Worm (Caenorhabditis elegans) whole organism, L4 larva: ENCODE measurements around the gene F19H6.6.

Experiments used
- D1046.2 ChIP-seq: fragments of 200-800 bp; sonication (Bioruptor generic); IDR thresholded peaks from 2 replicates; pipeline ENCODE4 v1.3.6; 2022; ENCODE audit warnings: missing genetic modification characterization, missing compliant biosample characterization
- F10B5.3 ChIP-seq: sonication (generic microtip); optimal IDR thresholded peaks from 2 replicates; lab custom pipeline; 2016; ENCODE audit warnings: mild to moderate bottlenecking, missing genetic modification characterization, missing compliant biosample characterization
- F26F4.8 ChIP-seq: fragments of 200-800 bp; sonication (Bioruptor generic); conservative IDR thresholded peaks from 2 replicates; pipeline ENCODE4 v1.3.6; 2022; ENCODE audit warnings: missing genetic modification characterization, missing compliant biosample characterization
- F44E2.7 ChIP-seq: fragments of 200-800 bp; sonication (Bioruptor generic); IDR thresholded peaks from 2 replicates; pipeline ENCODE4 v2.1.2; 2022; ENCODE audit warnings: missing genetic modification characterization, missing compliant biosample characterization
- R02D3.7 ChIP-seq: fragments of 150-350 bp; sonication (generic microtip); optimal IDR thresholded peaks from 3 replicates; lab custom pipeline; 2014; ENCODE audit warnings: missing biosample characterization, missing genetic modification characterization
- T20F7.1 ChIP-seq: fragments of 200-800 bp; sonication (Bioruptor generic); optimal IDR thresholded peaks from 2 replicates; lab custom pipeline; 2018; ENCODE audit warnings: mild to moderate bottlenecking, missing genetic modification characterization, missing compliant biosample characterization
- T26A8.4 ChIP-seq: fragments of 200-800 bp; sonication (Bioruptor generic); IDR thresholded peaks from 2 replicates; pipeline ENCODE4 v1.3.6; 2022; ENCODE audit warnings: missing genetic modification characterization, missing compliant biosample characterization
- Y5F2A.4 ChIP-seq: fragments of 200-800 bp; sonication (Bioruptor generic); optimal IDR thresholded peaks from 2 replicates; lab custom pipeline; 2018; ENCODE audit warnings: mild to moderate bottlenecking, missing genetic modification characterization, missing compliant biosample characterization
- Y75B8A.6 ChIP-seq: fragments of 200-800 bp; sonication (Bioruptor generic); IDR thresholded peaks from 2 replicates; pipeline ENCODE4 v1.3.6; 2022; ENCODE audit warnings: missing genetic modification reagents, missing genetic modification characterization, missing compliant biosample characterization
- ZK546.5 ChIP-seq, 2 experiments: sonication (generic microtip); optimal IDR thresholded peaks; 2 replicates each; lab custom pipeline; 2017; ENCODE audit warnings: missing biosample characterization in 2 of 2, missing genetic modification characterization in 2 of 2
- aly-2 ChIP-seq: sonication (generic microtip); optimal IDR thresholded peaks from 2 replicates; lab custom pipeline; 2018; ENCODE audit warnings: missing biosample characterization, missing genetic modification characterization
- ama-1 ChIP-seq: fragments of 150-350 bp; optimal IDR thresholded peaks from 2 replicates; lab custom pipeline; 2014; ENCODE audit warnings: inconsistent platforms, mixed read lengths
- ceh-20 ChIP-seq: fragments of 200-800 bp; sonication (Bioruptor generic); IDR thresholded peaks from 2 replicates; pipeline ENCODE4 v1.3.6; 2022; ENCODE audit warnings: missing genetic modification reagents, missing genetic modification characterization, missing compliant biosample characterization
- ceh-32 ChIP-seq: sonication (generic microtip); optimal IDR thresholded peaks from 2 replicates; lab custom pipeline; 2016; ENCODE audit warnings: mild to moderate bottlenecking, missing genetic modification characterization, missing compliant biosample characterization; ENCODE audit not compliant: poor library complexity
- ces-1 ChIP-seq: fragments of 150-350 bp; sonication (generic microtip); optimal IDR thresholded peaks from 4 replicates; lab custom pipeline; 2014; ENCODE audit warnings: missing biosample characterization, missing genetic modification reagents, missing genetic modification characterization
- daf-12 ChIP-seq: fragments of 150-350 bp; optimal IDR thresholded peaks from 2 replicates; lab custom pipeline; 2014; ENCODE audit warnings: missing biosample characterization, missing genetic modification reagents, missing genetic modification characterization
- daf-16 ChIP-seq, 3 experiments: sonication (generic microtip); optimal IDR thresholded peaks; 2 replicates each; lab custom pipeline; 2016 to 2017; ENCODE audit warnings: missing genetic modification characterization in 3 of 3, missing genetic modification reagents in 3 of 3, mild to moderate bottlenecking in 2 of 3, missing compliant biosample characterization in 2 of 3, missing biosample characterization in 1 of 3, moderate library complexity in 1 of 3
- daf-19 ChIP-seq: fragments of 200-800 bp; sonication (Bioruptor generic); conservative IDR thresholded peaks from 2 replicates; pipeline ENCODE4 v1.3.6; 2022; ENCODE audit warnings: missing genetic modification characterization, missing compliant biosample characterization
- dmd-6 ChIP-seq: fragments of 200-800 bp; sonication (Bioruptor generic); IDR thresholded peaks from 2 replicates; pipeline ENCODE4 v1.3.6; 2022; ENCODE audit warnings: missing genetic modification reagents, missing genetic modification characterization, missing compliant biosample characterization
- dmd-9 ChIP-seq: fragments of 200-800 bp; sonication (Bioruptor generic); IDR thresholded peaks from 2 replicates; pipeline ENCODE4 v1.3.6; 2022; ENCODE audit warnings: missing genetic modification reagents, missing genetic modification characterization, missing compliant biosample characterization
- egl-27 ChIP-seq: sonication (generic microtip); optimal IDR thresholded peaks from 3 replicates; lab custom pipeline; 2017; ENCODE audit warnings: missing biosample characterization, missing genetic modification reagents, missing genetic modification characterization
- hif-1 ChIP-seq, 2 experiments: sonication (generic microtip); optimal IDR thresholded peaks; 2 replicates each; lab custom pipeline; 2016 to 2017; ENCODE audit warnings: missing compliant biosample characterization in 2 of 2, missing genetic modification characterization in 2 of 2, missing genetic modification reagents in 2 of 2, missing genotype in 2 of 2, mild to moderate bottlenecking in 1 of 2
- hlh-11 ChIP-seq: fragments of 200-800 bp; sonication (Bioruptor generic); optimal IDR thresholded peaks from 2 replicates; lab custom pipeline; 2018; ENCODE audit warnings: mild to moderate bottlenecking, missing genetic modification characterization, missing compliant biosample characterization
- lim-7 ChIP-seq: fragments of 200-800 bp; sonication (Bioruptor generic); IDR thresholded peaks from 2 replicates; pipeline ENCODE4 v1.3.6; 2022; ENCODE audit warnings: missing genetic modification characterization, missing compliant biosample characterization
- lin-15B ChIP-seq: fragments of 150-350 bp; sonication (generic microtip); optimal IDR thresholded peaks from 3 replicates; lab custom pipeline; 2014; ENCODE audit warnings: missing biosample characterization, missing genetic modification characterization
- lin-29 ChIP-seq: fragments of 200-800 bp; sonication (Bioruptor generic); IDR thresholded peaks from 2 replicates; pipeline ENCODE4 v1.3.6; 2022; ENCODE audit warnings: missing genetic modification reagents, missing genetic modification characterization, missing compliant biosample characterization
- lin-39 ChIP-seq: fragments of 150-350 bp; optimal IDR thresholded peaks from 2 replicates; lab custom pipeline; 2014; ENCODE audit warnings: missing biosample characterization, missing genetic modification reagents, missing genetic modification characterization
- madf-5 ChIP-seq, 2 experiments: fragments of 200-800 bp; sonication (Bioruptor generic); IDR thresholded peaks; 2 replicates each; pipeline ENCODE4 v1.3.6; 2022; ENCODE audit warnings: missing compliant biosample characterization in 2 of 2, missing genetic modification characterization in 2 of 2
- mep-1 ChIP-seq: fragments of 150-350 bp; sonication (generic microtip); optimal IDR thresholded peaks from 3 replicates; lab custom pipeline; 2014; ENCODE audit warnings: missing biosample characterization, missing genetic modification characterization
- mes-2 ChIP-seq: sonication (generic microtip); optimal IDR thresholded peaks from 2 replicates; lab custom pipeline; 2016; ENCODE audit warnings: missing genotype, mild to moderate bottlenecking, missing genetic modification characterization, missing compliant biosample characterization; ENCODE audit not compliant: poor library complexity, severe bottlenecking
- mxl-3 ChIP-seq: fragments of 200-800 bp; sonication (Bioruptor generic); optimal IDR thresholded peaks from 2 replicates; lab custom pipeline; 2018; ENCODE audit warnings: mild to moderate bottlenecking, missing genetic modification characterization, missing compliant biosample characterization
- nhr-10 ChIP-seq: fragments of 150-350 bp; optimal IDR thresholded peaks from 2 replicates; lab custom pipeline; 2014; ENCODE audit warnings: missing biosample characterization, missing genetic modification characterization
- nhr-102 ChIP-seq: sonication (generic microtip); optimal IDR thresholded peaks from 2 replicates; lab custom pipeline; 2016; ENCODE audit warnings: mild to moderate bottlenecking, missing genetic modification characterization, moderate library complexity, missing compliant biosample characterization
- nhr-111 ChIP-seq: fragments of 200-800 bp; sonication (Bioruptor generic); optimal IDR thresholded peaks from 2 replicates; lab custom pipeline; 2018; ENCODE audit warnings: mild to moderate bottlenecking, missing genetic modification characterization, missing compliant biosample characterization
- nhr-237 ChIP-seq: sonication (generic microtip); optimal IDR thresholded peaks from 2 replicates; lab custom pipeline; 2017; ENCODE audit warnings: missing biosample characterization, missing genetic modification characterization
- nhr-28 ChIP-seq: fragments of 150-350 bp; optimal IDR thresholded peaks from 2 replicates; lab custom pipeline; 2014; ENCODE audit warnings: missing biosample characterization, missing genetic modification characterization
- nhr-6 ChIP-seq: fragments of 150-350 bp; optimal IDR thresholded peaks from 2 replicates; lab custom pipeline; 2014; ENCODE audit warnings: missing biosample characterization, missing genetic modification characterization
- nhr-77 ChIP-seq: fragments of 150-350 bp; optimal IDR thresholded peaks from 2 replicates; lab custom pipeline; 2014; ENCODE audit warnings: missing biosample characterization, missing genetic modification characterization
- php-3 ChIP-seq: fragments of 200-800 bp; sonication (Bioruptor generic); IDR thresholded peaks from 2 replicates; pipeline ENCODE4 v1.3.6; 2022; ENCODE audit warnings: missing genetic modification reagents, missing genetic modification characterization, missing compliant biosample characterization
- snpc-4 ChIP-seq: fragments of 150-350 bp; optimal IDR thresholded peaks from 2 replicates; lab custom pipeline; 2014; ENCODE audit warnings: missing biosample characterization, missing genetic modification characterization
- spr-1 ChIP-seq: sonication (generic microtip); optimal IDR thresholded peaks from 2 replicates; lab custom pipeline; 2016; ENCODE audit warnings: mild to moderate bottlenecking, missing genetic modification characterization, missing compliant biosample characterization
- spr-3 ChIP-seq: fragments of 200-800 bp; sonication (Bioruptor generic); optimal IDR thresholded peaks from 2 replicates; lab custom pipeline; 2018; ENCODE audit warnings: mild to moderate bottlenecking, missing genetic modification characterization, missing compliant biosample characterization
- tra-1 ChIP-seq: fragments of 200-800 bp; sonication (Bioruptor generic); IDR thresholded peaks from 2 replicates; pipeline ENCODE4 v1.3.6; 2022; ENCODE audit warnings: missing genetic modification reagents, missing genetic modification characterization, missing compliant biosample characterization
- unc-130 ChIP-seq: sonication (generic microtip); optimal IDR thresholded peaks from 2 replicates; lab custom pipeline; 2016; ENCODE audit warnings: missing genetic modification reagents, missing genetic modification characterization, missing compliant biosample characterization
- unc-39 ChIP-seq: sonication (generic microtip); optimal IDR thresholded peaks from 2 replicates; lab custom pipeline; 2017; ENCODE audit warnings: missing biosample characterization, missing genetic modification characterization
- unc-62 ChIP-seq, 3 experiments: fragments of 150-350 bp in 1 of 3; sonication (generic microtip); optimal IDR thresholded peaks in 2 of 3; peaks in 1 of 3; 1 replicate in 1 of 3; 2 replicates in 2 of 3; lab custom pipeline; 2014 to 2017; ENCODE audit warnings: missing biosample characterization in 3 of 3, missing genetic modification characterization in 3 of 3, missing genetic modification reagents in 3 of 3, missing genotype in 1 of 3
- zag-1 ChIP-seq: fragments of 150-350 bp; optimal IDR thresholded peaks from 2 replicates; lab custom pipeline; 2014; ENCODE audit warnings: missing biosample characterization, missing genetic modification characterization
- zfp-3 ChIP-seq: fragments of 200-800 bp; sonication (Bioruptor generic); conservative IDR thresholded peaks from 2 replicates; pipeline ENCODE4 v1.3.6; 2022; ENCODE audit warnings: missing genetic modification reagents, missing genetic modification characterization, missing compliant biosample characterization
- zip-11 ChIP-seq: fragments of 200-800 bp; sonication (Bioruptor generic); IDR thresholded peaks from 2 replicates; pipeline ENCODE4 v1.3.6; 2022; ENCODE audit warnings: missing genetic modification characterization, missing compliant biosample characterization
- ztf-11 ChIP-seq: fragments of 150-350 bp; optimal IDR thresholded peaks from 2 replicates; lab custom pipeline; 2014; ENCODE audit warnings: missing biosample characterization, missing genetic modification characterization

F19H6.6 gene

DNA sequence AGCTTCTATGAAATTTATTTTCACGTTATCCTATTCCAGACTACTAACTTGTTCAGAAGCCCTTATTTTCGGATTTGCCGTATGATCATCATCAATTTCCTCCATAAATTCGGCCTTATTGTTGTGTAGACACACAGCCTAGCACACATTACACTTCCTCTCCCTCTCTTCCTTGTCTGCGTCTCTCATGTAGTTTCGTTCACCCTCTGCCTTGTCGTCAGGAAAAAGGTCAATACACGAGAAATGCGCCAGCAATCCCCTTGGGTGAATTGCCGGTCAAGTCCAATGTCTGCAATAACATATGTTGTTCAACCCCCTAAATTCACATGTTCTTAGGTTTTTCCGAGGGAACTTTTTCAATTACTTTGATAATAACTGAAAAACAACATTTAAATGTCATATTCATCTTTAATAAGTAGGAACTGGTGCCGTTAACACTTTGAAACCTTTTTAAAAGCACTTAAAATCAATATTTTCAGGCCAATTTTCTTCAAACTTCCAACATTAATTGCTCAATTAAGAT, 33.2 kb downstream of the F19H6.6 start, which contains the start of gene F17E5.2 (continued):
- peak; percentile 94 for TF ChIP-seq mxl-3 (GFP tag; lab: Kevin White, UChicago)
- TF ChIP-seq ceh-20 (GFP tag; lab: Robert Waterston, UW), result peak; percentile 73
- no peak for TF ChIP-seq lim-7 (GFP tag; lab: Robert Waterston, UW)
- TF ChIP-seq nhr-6 (tag; lab: Kevin White, UChicago), result peak; percentile 92
- TF ChIP-seq unc-130 (GFP tag; lab: Kevin White, UChicago), result no peak
- TF ChIP-seq nhr-77 (tag; lab: Kevin White, UChicago), result peak; percentile 94
- TF ChIP-seq spr-3 (GFP tag; lab: Kevin White, UChicago), result no peak
- TF ChIP-seq lin-39 (tag; lab: Kevin White, UChicago), result no peak
- TF ChIP-seq Y75B8A.6 (GFP tag; lab: Robert Waterston, UW), result no peak
- TF ChIP-seq T20F7.1, result peak; percentile 74
- peak in 1 of 2 experiments; percentile 99 for TF ChIP-seq unc-62 (GFP tag; optimal IDR thresholded peaks at IDR 0.05 in 1 of 2; lab: Kevin White, UChicago)
- TF ChIP-seq unc-62 (tag; optimal IDR thresholded peaks at IDR 0.05; lab: Kevin White, UChicago), result no peak
- TF ChIP-seq nhr-111 (GFP tag; lab: Kevin White, UChicago), result no peak
- TF ChIP-seq ZK546.5 (tag; optimal IDR thresholded peaks at IDR 0.05; lab: Kevin White, UChicago), result no peak
- TF ChIP-seq zfp-3 (GFP tag; lab: Robert Waterston, UW), result peak; percentile 81; the same call in 1 of the 2 replicates
- TF ChIP-seq mes-2 (tag; lab: Kevin White, UChicago), result peak; percentile 96
- no peak for TF ChIP-seq lin-15B (tag; lab: Kevin White, UChicago)
- peak; percentile 80 for TF ChIP-seq php-3 (GFP tag; lab: Robert Waterston, UW)
- no peak for TF ChIP-seq D1046.2
- TF ChIP-seq lin-29 (GFP tag; lab: Robert Waterston, UW), result no peak
- no peak for TF ChIP-seq daf-12 (tag; lab: Kevin White, UChicago)
- TF ChIP-seq spr-1, result peak; percentile 84
- peak; percentile 50 to 93 for TF ChIP-seq daf-16 (GFP tag; optimal IDR thresholded peaks at IDR 0.05; lab: Kevin White, UChicago)
- peak; percentile 94 for TF ChIP-seq daf-16 (tag; optimal IDR thresholded peaks at IDR 0.05; lab: Kevin White, UChicago)
- TF ChIP-seq T26A8.4 (GFP tag; lab: Robert Waterston, UW), result no peak; the same call in 1 of the 2 replicates
- 0 out of 2 replicates have a peak, but pooled peaks have one; percentile 68 for TF ChIP-seq daf-19
- peak; percentile 16 for TF ChIP-seq egl-27 (tag; lab: Kevin White, UChicago)
- TF ChIP-seq dmd-9 (GFP tag; lab: Robert Waterston, UW), result peak; percentile 62; the same call in 1 of the 2 replicates
- peak; percentile 91 for TF ChIP-seq nhr-102 (tag; lab: Kevin White, UChicago)
- TF ChIP-seq nhr-28 (tag; lab: Kevin White, UChicago), result peak; percentile 96
- TF ChIP-seq R02D3.7, result no peak
- no peak for TF ChIP-seq zag-1
- TF ChIP-seq tra-1 (GFP tag; lab: Robert Waterston, UW), result peak; percentile 47; the same call in 1 of the 2 replicates
- peak; percentile 37 for TF ChIP-seq ceh-32
- peak; percentile 93 for TF ChIP-seq dmd-6 (GFP tag; lab: Robert Waterston, UW)
- TF ChIP-seq F10B5.3, result peak; percentile 63
- peak; percentile 31 to 85 for TF ChIP-seq hif-1 (tag; optimal IDR thresholded peaks at IDR 0.05; lab: Kevin White, UChicago)
- no peak for TF ChIP-seq madf-5 (GFP tag; IDR thresholded peaks at IDR 0.05; lab: Robert Waterston, UW)
- TF ChIP-seq nhr-10 (tag; lab: Kevin White, UChicago), result peak; percentile 29
- no peak for TF ChIP-seq zip-11 (GFP tag; lab: Robert Waterston, UW)
- peak; percentile 4 for TF ChIP-seq snpc-4 (tag; lab: Kevin White, UChicago)
- no peak for TF ChIP-seq Y5F2A.4 (GFP tag; lab: Kevin White, UChicago)
- TF ChIP-seq mep-1 (tag; lab: Kevin White, UChicago), result peak; percentile 98
- TF ChIP-seq F26F4.8 (GFP tag; lab: Robert Waterston, UW), result no peak
- peak; percentile 97 for TF ChIP-seq hlh-11 (tag; lab: Kevin White, UChicago)
- TF ChIP-seq ces-1 (GFP tag; lab: Kevin White, UChicago), result no peak
- TF ChIP-seq F44E2.7 (GFP tag; lab: Robert Waterston, UW), result no peak
- no peak for TF ChIP-seq aly-2 (tag; lab: Kevin White, UChicago)
- no peak for TF ChIP-seq unc-39 (tag; lab: Kevin White, UChicago)
- no peak for TF ChIP-seq ama-1 (lab: Kevin White, UChicago)
- no peak for TF ChIP-seq ztf-11 (tag; lab: Kevin White, UChicago)
- TF ChIP-seq nhr-237 (tag; lab: Kevin White, UChicago), result peak; percentile 15
